Fruit fly (Drosophila melanogaster) whole organism, prepupa: ENCODE measurements around the gene euc.

ENCODE experiments used
- Blimp-1 ChIP-seq: fragments of 200-800 bp; sonication (Bioruptor generic); optimal IDR thresholded peaks from 3 replicates; lab custom pipeline; 2017; ENCODE audit warnings: missing biosample characterization, missing genetic modification characterization, mild to moderate bottlenecking, moderate library complexity, missing genetic modification reagents
- CG11294 ChIP-seq: fragments of 200-800 bp; sonication (Bioruptor generic); IDR thresholded peaks from 2 replicates; pipeline ENCODE4 v1.3.6; 2022; ENCODE audit warnings: missing biosample characterization, missing genetic modification characterization
- CG11762 ChIP-seq: fragments of 200-800 bp; sonication (Bioruptor generic); optimal IDR thresholded peaks from 3 replicates; lab custom pipeline; 2016; ENCODE audit warnings: missing biosample characterization, missing genetic modification characterization; ENCODE audit not compliant: insufficient read depth
- CG11902 ChIP-seq: fragments of 200-800 bp; sonication (Bioruptor generic); optimal IDR thresholded peaks from 3 replicates; lab custom pipeline; 2016; ENCODE audit warnings: missing biosample characterization, missing genetic modification characterization
- CG15336 ChIP-seq: fragments of 200-800 bp; sonication (Bioruptor generic); IDR thresholded peaks from 2 replicates; pipeline ENCODE4 v1.3.6; 2022; ENCODE audit warnings: missing biosample characterization, missing genetic modification characterization
- CG16779 ChIP-seq: fragments of 200-800 bp; sonication (Bioruptor generic); optimal IDR thresholded peaks from 3 replicates; lab custom pipeline; 2017; ENCODE audit warnings: missing biosample characterization, mild to moderate bottlenecking, missing genetic modification characterization
- CG31627 ChIP-seq: fragments of 200-800 bp; sonication (Bioruptor generic); optimal IDR thresholded peaks from 3 replicates; lab custom pipeline; 2016; ENCODE audit warnings: missing biosample characterization, missing genetic modification characterization
- CG32006 ChIP-seq: fragments of 200-800 bp; sonication (Bioruptor generic); optimal IDR thresholded peaks from 3 replicates; lab custom pipeline; 2017; ENCODE audit warnings: missing biosample characterization, mild to moderate bottlenecking, missing genetic modification characterization
- CG34406 ChIP-seq: fragments of 200-800 bp; sonication (Bioruptor generic); optimal IDR thresholded peaks from 3 replicates; lab custom pipeline; 2016; ENCODE audit warnings: missing biosample characterization, missing genetic modification characterization
- CG3919 ChIP-seq: fragments of 200-800 bp; sonication (Bioruptor generic); optimal IDR thresholded peaks from 3 replicates; lab custom pipeline; 2016; ENCODE audit warnings: missing biosample characterization, missing genetic modification characterization
- CG6163 ChIP-seq: fragments of 200-800 bp; sonication (Bioruptor generic); IDR thresholded peaks from 3 replicates; pipeline ENCODE4 v1.3.6; 2022; ENCODE audit warnings: missing biosample characterization, missing genetic modification characterization
- CG6276 ChIP-seq: fragments of 200-800 bp; sonication (Bioruptor generic); optimal IDR thresholded peaks from 2 replicates; lab custom pipeline; 2017; ENCODE audit warnings: missing biosample characterization, mild to moderate bottlenecking, missing genetic modification characterization
- CG6792 ChIP-seq: fragments of 200-800 bp; sonication (Bioruptor generic); optimal IDR thresholded peaks from 3 replicates; lab custom pipeline; 2016; ENCODE audit warnings: missing biosample characterization, missing genetic modification characterization
- CG6854 ChIP-seq: fragments of 200-800 bp; sonication (Bioruptor generic); optimal IDR thresholded peaks from 2 replicates; lab custom pipeline; 2017; ENCODE audit warnings: missing biosample characterization, mild to moderate bottlenecking, missing genetic modification characterization
- CG8119 ChIP-seq: fragments of 200-800 bp; sonication (Bioruptor generic); IDR thresholded peaks from 3 replicates; pipeline ENCODE4 v1.3.6; 2022; ENCODE audit warnings: missing biosample characterization, missing genetic modification characterization
- CG8319 ChIP-seq: fragments of 200-800 bp; sonication (Bioruptor generic); optimal IDR thresholded peaks from 3 replicates; lab custom pipeline; 2016; ENCODE audit warnings: missing biosample characterization, missing genetic modification characterization
- CG8632 ChIP-seq: fragments of 200-800 bp; sonication (Bioruptor generic); optimal IDR thresholded peaks from 3 replicates; lab custom pipeline; 2016; ENCODE audit warnings: missing biosample characterization, missing genetic modification characterization
- CG9139 ChIP-seq: fragments of 200-800 bp; sonication (Bioruptor generic); optimal IDR thresholded peaks from 3 replicates; lab custom pipeline; 2017; ENCODE audit warnings: missing biosample characterization, mild to moderate bottlenecking, missing genetic modification characterization
- Eip75B ChIP-seq: fragments of 200-800 bp; sonication (Bioruptor generic); optimal IDR thresholded peaks from 3 replicates; lab custom pipeline; 2016; ENCODE audit warnings: missing biosample characterization, missing genetic modification characterization
- Eip78C ChIP-seq: fragments of 200-800 bp; sonication (Bioruptor generic); peaks from one replicate; lab custom pipeline; 2016; ENCODE audit warnings: missing biosample characterization, missing genetic modification characterization
- Eip93F ChIP-seq: fragments of 200-800 bp; sonication (Bioruptor generic); optimal IDR thresholded peaks from 2 replicates; lab custom pipeline; 2016; ENCODE audit warnings: missing biosample characterization, mild to moderate bottlenecking, missing genetic modification characterization
- Ets96B ChIP-seq: fragments of 200-800 bp; optimal IDR thresholded peaks from 2 replicates; lab custom pipeline; 2019; ENCODE audit warnings: missing biosample characterization, mild to moderate bottlenecking, missing genetic modification characterization, moderate library complexity
- Gug ChIP-seq: fragments of 200-800 bp; sonication (Bioruptor generic); IDR thresholded peaks from 2 replicates; pipeline ENCODE4 v1.3.6; 2022; ENCODE audit warnings: missing biosample characterization, missing genetic modification characterization
- Hr38 ChIP-seq: sonication (Bioruptor generic); optimal IDR thresholded peaks from 2 replicates; lab custom pipeline; 2016; ENCODE audit warnings: missing biosample characterization, missing genetic modification characterization
- Hr39 ChIP-seq: fragments of 200-800 bp; sonication (Bioruptor generic); optimal IDR thresholded peaks from 2 replicates; lab custom pipeline; 2016; ENCODE audit warnings: missing biosample characterization, missing genetic modification characterization
- Hr4 ChIP-seq: fragments of 200-800 bp; sonication (Bioruptor generic); optimal IDR thresholded peaks from 3 replicates; lab custom pipeline; 2016; ENCODE audit warnings: missing biosample characterization, missing genetic modification characterization
- Smox ChIP-seq: fragments of 200-800 bp; sonication (Bioruptor generic); optimal IDR thresholded peaks from 3 replicates; lab custom pipeline; 2016; ENCODE audit warnings: missing biosample characterization, missing genetic modification characterization
- Sox14 ChIP-seq: fragments of 200-800 bp; sonication (Bioruptor generic); optimal IDR thresholded peaks from 3 replicates; lab custom pipeline; 2016; ENCODE audit warnings: missing biosample characterization, missing genetic modification characterization
- Sox15 ChIP-seq: fragments of 200-800 bp; sonication (Bioruptor generic); optimal IDR thresholded peaks from 3 replicates; lab custom pipeline; 2016; ENCODE audit warnings: missing biosample characterization, missing genetic modification characterization
- achi ChIP-seq: fragments of 200-800 bp; sonication (Bioruptor generic); optimal IDR thresholded peaks from 3 replicates; lab custom pipeline; 2016; ENCODE audit warnings: missing biosample characterization, missing genetic modification characterization
- dac ChIP-seq: fragments of 200-800 bp; sonication (Bioruptor generic); optimal IDR thresholded peaks from 2 replicates; lab custom pipeline; 2017; ENCODE audit warnings: missing biosample characterization, mild to moderate bottlenecking, missing genetic modification characterization
- dsx ChIP-seq: fragments of 200-800 bp; optimal IDR thresholded peaks from 3 replicates; lab custom pipeline; 2019; ENCODE audit warnings: missing biosample characterization, mild to moderate bottlenecking, missing genetic modification characterization, moderate library complexity; ENCODE audit not compliant: poor library complexity, severe bottlenecking
- eg ChIP-seq: fragments of 200-800 bp; sonication (Bioruptor generic); IDR thresholded peaks from 3 replicates; pipeline ENCODE4 v1.3.6; 2022; ENCODE audit warnings: missing biosample characterization, missing genetic modification characterization
- esn ChIP-seq: fragments of 200-800 bp; sonication (Bioruptor generic); optimal IDR thresholded peaks from 2 replicates; lab custom pipeline; 2016; ENCODE audit warnings: missing biosample characterization, mild to moderate bottlenecking, missing genetic modification characterization, moderate library complexity
- fd59A ChIP-seq: fragments of 200-800 bp; sonication (Bioruptor generic); optimal IDR thresholded peaks from 2 replicates; lab custom pipeline; 2017; ENCODE audit warnings: missing biosample characterization, mild to moderate bottlenecking, missing genetic modification characterization, missing genetic modification reagents
- fkh ChIP-seq: fragments of 200-800 bp; sonication (Bioruptor generic); optimal IDR thresholded peaks from 3 replicates; lab custom pipeline; 2017; ENCODE audit warnings: missing biosample characterization, mild to moderate bottlenecking, missing genetic modification characterization, moderate library complexity
- lz ChIP-seq: fragments of 200-800 bp; sonication (Bioruptor generic); optimal IDR thresholded peaks from 3 replicates; lab custom pipeline; 2016; ENCODE audit warnings: missing biosample characterization, missing genetic modification characterization
- net ChIP-seq: fragments of 200-800 bp; sonication (Bioruptor generic); optimal IDR thresholded peaks from 3 replicates; lab custom pipeline; 2016; ENCODE audit warnings: missing biosample characterization, missing genetic modification characterization
- pdm3 ChIP-seq: fragments of 200-800 bp; sonication (Bioruptor generic); optimal IDR thresholded peaks from 3 replicates; lab custom pipeline; 2016; ENCODE audit warnings: missing biosample characterization, missing genetic modification characterization
- salr ChIP-seq, 2 experiments: fragments of 200-800 bp; sonication (Bioruptor generic); optimal IDR thresholded peaks; 3 replicates each; lab custom pipeline; 2016 to 2018; ENCODE audit warnings: missing biosample characterization in 2 of 2, missing genetic modification characterization in 2 of 2, mild to moderate bottlenecking in 1 of 2
- spab ChIP-seq: fragments of 200-800 bp; sonication (Bioruptor generic); optimal IDR thresholded peaks from 2 replicates; lab custom pipeline; 2017; ENCODE audit warnings: missing biosample characterization, mild to moderate bottlenecking, missing genetic modification characterization, missing genetic modification reagents
- ss ChIP-seq, 2 experiments: fragments of 200-800 bp; sonication (Bioruptor generic); optimal IDR thresholded peaks; 2 replicates in 1 of 2; 3 replicates in 1 of 2; lab custom pipeline; 2017 to 2018; ENCODE audit warnings: mild to moderate bottlenecking in 2 of 2, missing biosample characterization in 2 of 2, missing genetic modification characterization in 2 of 2, moderate library complexity in 1 of 2
- topi ChIP-seq: fragments of 200-800 bp; sonication (Bioruptor generic); optimal IDR thresholded peaks from 3 replicates; lab custom pipeline; 2016; ENCODE audit warnings: missing biosample characterization, missing genetic modification characterization
- vri ChIP-seq: fragments of 200-800 bp; sonication (Bioruptor generic); optimal IDR thresholded peaks from 3 replicates; lab custom pipeline; 2016; ENCODE audit warnings: missing biosample characterization, mild to moderate bottlenecking, missing genetic modification characterization

Gene euc

dm6 chr3R:18995556-18996272, 17.1 kb upstream of the euc start (continued):
- TF ChIP-seq CG11902 (GFP tag; lab: Kevin White, UChicago) (peak; percentile 94), CG9139 (GFP tag; lab: Kevin White, UChicago) (peak; percentile 83), achi (GFP tag; lab: Kevin White, UChicago) (peak; percentile 94), Sox14 (GFP tag; lab: Kevin White, UChicago) (peak; percentile 92), Hr39 (peak; percentile 89), CG6792 (peak; percentile 95), CG6276 (GFP tag; lab: Kevin White, UChicago) (peak; percentile 72), spab (GFP tag; lab: Kevin White, UChicago) (peak; percentile 88), CG32006 (GFP tag; lab: Kevin White, UChicago) (peak; percentile 91), eg (GFP tag; lab: Robert Waterston, UW) (peak; percentile 90), Eip78C (GFP tag; lab: Kevin White, UChicago) (peak; percentile 99), salr (GFP tag; optimal IDR thresholded peaks at IDR 0.05; lab: Kevin White, UChicago) (peak; percentile 78 to 90), Hr38 (no peak), pdm3 (GFP tag; lab: Kevin White, UChicago) (peak; percentile 93), CG3919 (GFP tag; lab: Kevin White, UChicago) (peak; percentile 96), esn (GFP tag; lab: Kevin White, UChicago) (peak; percentile 94), CG15336 (GFP tag; lab: Robert Waterston, UW) (peak; percentile 91), Ets96B (peak; percentile 90), CG11762 (GFP tag; lab: Kevin White, UChicago) (peak; percentile 94), Hr4 (GFP tag; lab: Kevin White, UChicago) (peak; percentile 90)

DNA sequence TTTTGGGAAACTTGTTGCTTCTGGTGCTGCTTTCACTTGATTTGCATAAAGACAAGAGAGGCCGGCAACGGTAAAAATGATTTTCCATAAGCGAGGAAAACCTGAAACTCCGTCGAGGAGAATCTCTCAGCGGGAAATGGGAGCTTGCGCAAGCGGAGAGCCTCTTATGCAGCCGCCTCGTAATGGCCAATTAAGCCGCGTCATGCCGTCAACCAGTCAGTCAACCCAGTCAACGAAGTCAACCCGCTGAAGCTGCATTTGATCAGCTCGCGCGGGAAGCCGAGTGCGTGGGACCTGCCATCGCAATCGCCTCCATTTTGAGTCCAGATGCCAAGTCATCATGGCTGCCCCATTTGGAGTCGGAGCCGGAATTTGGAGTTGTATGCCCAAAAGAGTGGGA, 14.6 kb upstream of the euc start:
- TF ChIP-seq topi (GFP tag; lab: Kevin White, UChicago) (no peak), Hr39 (no peak), fd59A (GFP tag; lab: Kevin White, UChicago) (no peak), CG16779 (tag; lab: Kevin White, UChicago) (no peak), dsx (GFP tag; lab: Kevin White, UChicago) (no peak), CG32006 (GFP tag; lab: Kevin White, UChicago) (no peak), CG6163 (GFP tag; lab: Robert Waterston, UW) (no peak), CG8632 (no peak), CG34406 (GFP tag; lab: Kevin White, UChicago) (no peak), spab (GFP tag; lab: Kevin White, UChicago) (no peak), Eip93F (GFP tag; lab: Kevin White, UChicago) (no peak)

DNA sequence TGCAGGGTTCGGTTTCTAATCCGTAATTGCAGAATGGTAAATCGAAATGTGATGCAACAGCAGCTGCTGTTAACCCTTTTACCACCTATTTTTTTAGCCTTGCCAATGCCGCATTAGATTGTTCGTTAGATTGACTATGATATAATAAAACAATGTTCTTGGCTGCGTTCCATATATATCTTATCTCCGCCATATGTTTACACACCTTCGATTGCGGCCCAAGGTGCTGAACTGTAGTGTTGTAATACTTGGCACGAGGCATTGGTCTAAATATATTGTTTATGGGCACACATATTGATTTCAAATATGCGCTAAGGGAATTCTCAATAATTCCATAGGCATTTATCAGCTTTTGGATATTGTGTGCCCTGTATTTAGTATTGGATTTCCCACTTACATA, 13.1 kb upstream of the euc start:
- TF ChIP-seq CG11762 (GFP tag; lab: Kevin White, UChicago): no peak
- peak; percentile 15 for TF ChIP-seq vri
- TF ChIP-seq fkh (GFP tag; lab: Kevin White, UChicago): peak; percentile 44

DNA sequence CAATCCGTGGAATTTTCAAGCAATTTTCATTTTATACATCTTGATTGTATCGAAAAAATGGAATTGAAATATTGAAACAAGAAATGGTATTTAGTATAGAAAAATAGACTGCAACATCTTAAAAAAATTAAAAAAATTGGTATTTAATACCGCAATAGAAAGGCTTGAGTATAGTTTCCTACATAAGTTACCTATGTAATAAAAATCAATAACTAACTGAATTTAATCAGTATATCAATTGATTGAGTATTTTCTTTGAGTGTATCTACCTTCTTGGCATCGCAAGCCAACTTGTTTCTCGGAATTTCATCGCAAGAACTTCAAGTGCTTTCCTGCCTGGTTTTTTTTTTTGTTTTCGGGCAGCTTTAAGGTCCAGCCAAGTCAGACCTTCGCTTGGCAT, 11.9 kb upstream of the euc start:
- TF ChIP-seq topi (GFP tag; lab: Kevin White, UChicago) (peak; percentile 85), Eip78C (GFP tag; lab: Kevin White, UChicago) (peak; percentile 96), CG11294 (no peak), CG31627 (peak; percentile 72), Eip75B (peak; percentile 80), Sox14 (GFP tag; lab: Kevin White, UChicago) (peak; percentile 70), dac (GFP tag; lab: Kevin White, UChicago) (no peak), eg (GFP tag; lab: Robert Waterston, UW) (no peak), CG9139 (GFP tag; lab: Kevin White, UChicago) (no peak), salr (GFP tag; optimal IDR thresholded peaks at IDR 0.05; lab: Kevin White, UChicago) (peak in 1 of 2 experiments; percentile 66), net (GFP tag; lab: Kevin White, UChicago) (peak; percentile 38), CG16779 (tag; lab: Kevin White, UChicago) (peak; percentile 40), CG8119 (GFP tag; lab: Robert Waterston, UW) (0 out of 3 replicates have a peak, but pooled peaks have one; percentile 20), CG8319 (GFP tag; lab: Kevin White, UChicago) (peak; percentile 49), Smox (GFP tag; lab: Kevin White, UChicago) (peak; percentile 78), Gug (peak; percentile 38; the same call in 1 of the 2 replicates), lz (GFP tag; lab: Kevin White, UChicago) (peak; percentile 80), ss (GFP tag; optimal IDR thresholded peaks at IDR 0.05; lab: Kevin White, UChicago) (peak in 1 of 2 experiments; percentile 11), CG6854 (no peak), vri (peak; percentile 24), Sox15 (GFP tag; lab: Kevin White, UChicago) (peak; percentile 33), Blimp-1 (GFP tag; lab: Kevin White, UChicago) (no peak)
